Fruit fly (Drosophila melanogaster): Measurements from ENCODE around the gene Ser6.

DNA sequence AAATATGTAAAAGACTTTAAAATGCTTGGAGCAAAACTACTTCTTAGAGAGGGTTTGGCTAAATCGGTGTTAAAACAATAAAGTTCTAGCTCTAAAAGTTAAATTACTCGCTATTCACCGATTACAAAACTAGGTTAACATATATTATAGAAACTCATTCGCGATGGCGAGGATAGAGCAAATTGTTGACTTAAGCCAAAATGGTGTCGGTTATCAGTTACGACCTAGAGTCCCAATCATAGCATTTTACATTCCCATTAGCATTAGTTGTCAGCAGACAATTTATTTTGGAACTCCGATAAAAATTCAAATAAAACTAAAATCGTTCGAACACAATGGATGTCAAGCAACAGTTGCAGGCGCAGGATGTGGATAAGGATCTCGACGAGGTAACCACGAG lies 21.1 kb upstream of the Ser6 start, which contains the start of gene CG11666:
- TF ChIP-seq CG4496 (GFP tag; IDR thresholded peaks at IDR 0.05): no peak
- TF ChIP-seq Pif1B (GFP tag; optimal IDR thresholded peaks at IDR 0.05): no peak
- no peak for TF ChIP-seq CG8159 (tag; optimal IDR thresholded peaks at IDR 0.05)
- TF ChIP-seq CG12605 (GFP tag; IDR thresholded peaks at IDR 0.05): no peak
- no peak for TF ChIP-seq CG15710 (tag; optimal IDR thresholded peaks at IDR 0.05)
- no peak for TF ChIP-seq EcR (GFP tag; optimal IDR thresholded peaks at IDR 0.05)
- TF ChIP-seq rn (GFP tag; IDR thresholded peaks at IDR 0.05): no peak
- no peak for TF ChIP-seq fd96Ca (GFP tag; IDR thresholded peaks at IDR 0.05)
- TF ChIP-seq CG17806 (tag; optimal IDR thresholded peaks at IDR 0.05): no peak
- no peak for TF ChIP-seq CG13204 (GFP tag; optimal IDR thresholded peaks at IDR 0.05)
- no peak for TF ChIP-seq Snoo (tag; optimal IDR thresholded peaks at IDR 0.05)
- no peak for TF ChIP-seq CG9948 (tag; optimal IDR thresholded peaks at IDR 0.05)

Measured in whole organism, pupa.